Fruit fly (Drosophila melanogaster): ENCODE measurements around the gene CG34375.

Gene CG34375

dm6 chr3R:23046529-23046943 is 36.2 kb upstream of the CG34375 start (continued):
- TF ChIP-seq gsb (GFP tag; IDR thresholded peaks at IDR 0.05) (peak; percentile 14; the same call in 1 of the 2 replicates), CG9817 (tag; optimal IDR thresholded peaks at IDR 0.05) (peak; percentile 43), CG1603 (tag; optimal IDR thresholded peaks at IDR 0.05) (peak; percentile 7), unc-4 (GFP tag; IDR thresholded peaks at IDR 0.05; ENCODE audit: partially characterized antibody) (no peak), CG17186 (GFP tag; optimal IDR thresholded peaks at IDR 0.05) (no peak), vnd (GFP tag; IDR thresholded peaks at IDR 0.05; ENCODE audit: partially characterized antibody) (no peak), E2f2 (GFP tag; IDR thresholded peaks at IDR 0.05) (peak; percentile 29; the same call in 1 of the 2 replicates), CG9215 (GFP tag; IDR thresholded peaks at IDR 0.05) (peak; percentile 61; the same call in 1 of the 2 replicates), inv (GFP tag; IDR thresholded peaks at IDR 0.05; ENCODE audit: partially characterized antibody) (no peak), CG33557 (GFP tag; optimal IDR thresholded peaks at IDR 0.05) (no peak), Deaf1 (tag; optimal IDR thresholded peaks at IDR 0.05) (no peak), dmrt99B (tag; optimal IDR thresholded peaks at IDR 0.05) (peak; percentile 32), scrt (GFP tag; optimal IDR thresholded peaks at IDR 0.05) (no peak), Rx (GFP tag; IDR thresholded peaks at IDR 0.05) (0 out of 2 replicates have a peak, but pooled peaks have one; percentile 24), CG34224 (GFP tag; IDR thresholded peaks at IDR 0.05; ENCODE audit: partially characterized antibody) (no peak), CG2712 (tag; optimal IDR thresholded peaks at IDR 0.05) (peak; percentile 24), knrl (GFP tag; IDR thresholded peaks at IDR 0.05; ENCODE audit: partially characterized antibody) (no peak), dpn (GFP tag; optimal IDR thresholded peaks at IDR 0.05) (peak; percentile 7 to 57), CG14050 (GFP tag; IDR thresholded peaks at IDR 0.05) (peak; percentile 17; the same call in 1 of the 3 replicates), CG10654 (GFP tag; optimal IDR thresholded peaks at IDR 0.05) (no peak), Drgx (GFP tag; IDR thresholded peaks at IDR 0.05) (peak; percentile 79), mam (GFP tag; optimal IDR thresholded peaks at IDR 0.05) (peak; percentile 55), slou (GFP tag; optimal IDR thresholded peaks at IDR 0.05) (no peak), sd (tag; optimal IDR thresholded peaks at IDR 0.05) (peak; percentile 95), ems (GFP tag; optimal IDR thresholded peaks at IDR 0.05) (no peak), CG3407 (GFP tag; optimal IDR thresholded peaks at IDR 0.05) (no peak), insv (GFP tag; optimal IDR thresholded peaks at IDR 0.05) (no peak), CG2116 (GFP tag; optimal IDR thresholded peaks at IDR 0.05) (no peak), p53 (GFP tag; optimal IDR thresholded peaks at IDR 0.05) (no peak), lov (optimal IDR thresholded peaks at IDR 0.05) (no peak), lov (GFP tag; IDR thresholded peaks at IDR 0.05) (no peak), Sox100B (GFP tag; optimal IDR thresholded peaks at IDR 0.05) (no peak), CG3995 (GFP tag; optimal IDR thresholded peaks at IDR 0.05) (no peak), CG7271 (tag; optimal IDR thresholded peaks at IDR 0.05) (no peak), CG8290 (GFP tag; optimal IDR thresholded peaks at IDR 0.05) (no peak), CG8290 (tag; optimal IDR thresholded peaks at IDR 0.05) (peak in 1 of 2 experiments; percentile 77), CG6854 (GFP tag; optimal IDR thresholded peaks at IDR 0.05) (no peak), dimm (GFP tag; IDR thresholded peaks at IDR 0.05) (no peak), CG5953 (GFP tag; IDR thresholded peaks at IDR 0.05) (0 out of 2 replicates have a peak, but pooled peaks have one; percentile 24), HLHmδ (GFP tag; optimal IDR thresholded peaks at IDR 0.05) (no peak), CG13624 (GFP tag; optimal IDR thresholded peaks at IDR 0.05) (peak; percentile 35), CG2889 (GFP tag; IDR thresholded peaks at IDR 0.05) (no peak), wor (GFP tag; IDR thresholded peaks at IDR 0.05) (no peak), disco-r (GFP tag; optimal IDR thresholded peaks at IDR 0.05) (no peak), pfk (GFP tag; optimal IDR thresholded peaks at IDR 0.05) (no peak), CG6175 (GFP tag; IDR thresholded peaks at IDR 0.05) (peak; percentile 8; the same call in 1 of the 3 replicates), Hr39 (optimal IDR thresholded peaks at IDR 0.05) (no peak), CTCF (GFP tag; optimal IDR thresholded peaks at IDR 0.05) (no peak), C15 (GFP tag; IDR thresholded peaks at IDR 0.05) (0 out of 3 replicates have a peak, but pooled peaks have one; percentile 23), gce (GFP tag; IDR thresholded peaks at IDR 0.05) (no peak), CG33213 (GFP tag; optimal IDR thresholded peaks at IDR 0.05) (no peak), Optix (GFP tag; IDR thresholded peaks at IDR 0.05) (0 out of 3 replicates have a peak, but pooled peaks have one; percentile 29)
